Fruit fly (Drosophila melanogaster) whole organism: ENCODE data around the gene CG9673.

Source experiments
- CG8478 ChIP-seq: fragments of >200 bp; optimal IDR thresholded peaks from 2 replicates; lab custom pipeline; 2018; ENCODE audit warnings: inconsistent platforms
- Dll ChIP-seq: fragments of >200 bp; optimal IDR thresholded peaks from 2 replicates; lab custom pipeline; 2017
- EcR ChIP-seq, 2 experiments: fragments of >200 bp; optimal IDR thresholded peaks; 2 replicates each; lab custom pipeline; 2017; ENCODE audit warnings: missing biosample characterization in 2 of 2, missing genetic modification characterization in 2 of 2, missing genetic modification reagents in 2 of 2
- pan ChIP-seq: fragments of >200 bp; optimal IDR thresholded peaks from 2 replicates; lab custom pipeline; 2017
- psq ChIP-seq: fragments of >200 bp; optimal IDR thresholded peaks from 2 replicates; lab custom pipeline; 2017
- usp ChIP-seq: fragments of >200 bp; optimal IDR thresholded peaks from 2 replicates; lab custom pipeline; 2017; ENCODE audit warnings: missing biosample characterization, missing genetic modification characterization, mixed read lengths

The CG9673 gene

DNA sequence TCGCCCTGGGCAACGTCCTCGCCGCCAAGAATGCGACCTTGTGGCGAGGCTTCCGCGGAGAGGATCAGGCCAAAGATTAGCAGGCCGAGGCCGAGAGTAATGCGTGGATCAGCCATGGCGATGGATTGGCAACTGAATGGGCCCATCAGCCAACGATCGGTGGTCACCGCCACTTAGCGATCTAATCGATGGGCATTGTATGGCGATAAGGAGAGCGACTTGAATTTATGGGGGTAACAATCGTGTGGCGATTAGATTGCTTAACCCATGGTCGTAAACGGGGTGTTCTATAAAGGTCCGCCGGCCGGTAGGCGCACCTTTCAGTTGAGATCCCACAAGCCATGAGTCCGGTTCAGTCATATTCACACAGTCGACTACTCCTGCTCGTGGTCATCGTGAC lies at the start of gene CG9673, which contains the start of gene CG4653:
TSS of gene CG9673 (minus strand) at position 138 of the 400 bp plus-strand sequence.
TSS of gene CG4653 (plus strand) at position 335 of the 400 bp plus-strand sequence.
- TF ChIP-seq EcR (GFP tag; optimal IDR thresholded peaks at IDR 0.05; lab: Kevin White, UChicago) (no peak), CG8478 (lab: Kevin White, UChicago) (no peak), Dll (lab: Kevin White, UChicago) (no peak), psq (no peak), usp (GFP tag; lab: Kevin White, UChicago) (no peak), pan (lab: Kevin White, UChicago) (no peak)

DNA sequence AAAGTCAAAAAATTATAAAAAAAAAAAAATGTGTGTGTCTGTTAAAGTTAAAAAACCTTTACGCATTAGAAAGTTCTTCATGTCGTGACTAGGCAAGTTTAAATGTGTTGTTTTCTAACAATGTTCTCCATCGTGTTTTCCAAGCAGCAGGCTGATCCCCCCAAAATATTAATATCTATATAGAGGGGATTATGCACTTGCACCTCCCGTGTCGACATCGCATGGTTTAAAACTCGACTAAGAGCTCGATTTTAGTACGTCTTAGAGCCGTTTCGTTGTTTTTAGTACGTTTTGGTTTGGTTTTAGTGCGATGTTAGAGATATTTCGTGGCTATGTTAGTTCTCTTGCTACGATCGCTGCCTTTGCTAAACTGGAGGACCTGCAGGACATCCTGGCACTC lies 49.4 kb upstream of the CG9673 start:
- TF ChIP-seq Dll (lab: Kevin White, UChicago) (no peak), psq (no peak), pan (lab: Kevin White, UChicago) (no peak), EcR (GFP tag; optimal IDR thresholded peaks at IDR 0.05; lab: Kevin White, UChicago) (no peak), usp (GFP tag; lab: Kevin White, UChicago) (no peak), CG8478 (lab: Kevin White, UChicago) (no peak)

DNA sequence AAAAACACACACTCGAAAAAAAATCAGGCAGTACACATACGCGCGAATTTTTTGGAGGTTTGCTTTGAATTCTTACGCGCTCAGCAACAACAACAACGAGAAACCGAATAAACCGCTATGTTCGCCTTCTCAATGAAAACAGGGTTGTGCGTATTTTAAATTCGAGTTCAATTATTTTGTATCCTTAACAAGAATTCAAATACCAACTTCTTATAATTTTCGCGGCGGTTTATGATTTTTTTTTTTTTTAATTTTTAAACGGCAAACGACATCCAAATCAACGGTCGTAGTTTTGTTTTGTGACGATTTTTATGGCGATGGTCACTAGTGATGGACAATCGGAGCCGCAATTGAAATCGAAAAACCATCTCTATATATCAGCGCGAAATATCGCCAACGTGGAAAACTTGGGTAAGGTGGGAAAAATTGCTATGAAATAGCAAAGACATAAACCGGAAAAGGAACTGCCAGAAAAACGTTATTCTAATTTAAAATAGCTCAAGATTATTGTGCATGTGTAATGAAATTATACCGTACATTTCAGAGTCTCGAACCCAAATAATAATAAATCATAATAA lies 48.0 kb upstream of the CG9673 start, which contains the start of gene goe:
TSS of gene goe (minus strand) at position 332 of the 578 bp plus-strand sequence.
- no peak for TF ChIP-seq Dll (lab: Kevin White, UChicago)
- no peak for TF ChIP-seq usp (GFP tag; lab: Kevin White, UChicago)
- no peak for TF ChIP-seq pan (lab: Kevin White, UChicago)
- TF ChIP-seq EcR (GFP tag; optimal IDR thresholded peaks at IDR 0.05; lab: Kevin White, UChicago), result no peak
- TF ChIP-seq CG8478 (lab: Kevin White, UChicago), result no peak
- no peak for TF ChIP-seq psq

DNA sequence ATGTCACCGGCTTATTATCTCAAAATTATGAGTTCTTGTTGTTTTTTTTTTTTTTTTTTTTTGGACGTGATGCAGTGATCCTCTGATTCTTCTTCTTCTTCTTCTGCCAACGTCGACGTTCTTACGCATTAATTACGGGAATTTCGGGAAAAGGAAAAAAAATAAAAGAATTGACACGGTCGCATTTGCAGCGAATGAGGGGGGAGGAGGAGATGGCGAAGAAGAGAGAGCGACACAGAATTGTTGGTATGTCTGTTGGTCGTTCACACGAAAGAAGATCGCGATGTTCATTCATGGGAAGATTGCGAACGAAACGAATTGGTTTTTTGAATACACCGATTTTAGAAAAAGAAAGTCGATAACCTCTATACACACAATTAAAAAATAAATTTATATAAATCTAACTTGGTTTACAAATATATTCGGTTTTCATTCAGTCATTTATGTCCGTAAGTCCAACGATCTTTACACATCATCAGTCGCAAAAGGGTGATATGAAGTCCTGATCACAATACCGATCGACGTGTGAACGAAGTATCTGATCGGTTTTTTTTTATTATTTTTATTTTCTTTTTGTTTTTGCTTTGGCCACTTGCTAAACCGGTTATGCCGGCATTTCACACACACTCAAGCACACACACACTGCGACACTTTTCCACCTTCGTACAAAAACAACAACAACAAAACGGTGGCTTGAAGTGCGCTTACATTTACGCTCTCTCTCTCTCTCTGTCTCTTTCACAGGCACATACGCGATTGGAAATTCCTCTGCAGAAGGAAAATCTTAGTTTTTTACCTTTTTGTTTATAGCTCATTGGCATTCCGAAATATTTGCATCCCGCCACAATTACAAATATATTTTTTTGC lies 47.3 kb upstream of the CG9673 start:
- TF ChIP-seq Dll (lab: Kevin White, UChicago), result no peak
- no peak for TF ChIP-seq psq
- no peak for TF ChIP-seq EcR (GFP tag; optimal IDR thresholded peaks at IDR 0.05; lab: Kevin White, UChicago)
- TF ChIP-seq CG8478 (lab: Kevin White, UChicago), result no peak
- no peak for TF ChIP-seq pan (lab: Kevin White, UChicago)
- TF ChIP-seq usp (GFP tag; lab: Kevin White, UChicago), result no peak

DNA sequence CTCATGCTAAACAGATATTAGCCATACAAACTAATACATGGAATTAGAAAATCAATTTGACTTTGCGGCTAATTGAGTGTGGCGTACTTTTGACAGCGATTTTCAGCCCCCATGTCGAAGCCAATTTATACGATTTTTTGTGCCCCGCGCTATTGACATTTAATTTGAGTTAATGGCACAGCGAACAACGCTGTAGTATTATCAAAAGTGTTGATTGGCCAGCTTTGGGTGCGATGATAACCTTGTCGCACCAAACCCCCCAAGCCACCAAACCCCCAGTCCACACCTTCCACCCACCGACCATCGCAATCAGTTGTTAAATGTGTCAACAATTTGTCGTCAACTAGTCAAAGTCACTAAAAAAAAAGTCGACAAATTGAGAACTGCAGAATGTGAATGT lies 45.6 kb upstream of the CG9673 start:
- TF ChIP-seq psq, result no peak
- no peak for TF ChIP-seq usp (GFP tag; lab: Kevin White, UChicago)
- no peak for TF ChIP-seq pan (lab: Kevin White, UChicago)
- TF ChIP-seq Dll (lab: Kevin White, UChicago), result no peak

DNA sequence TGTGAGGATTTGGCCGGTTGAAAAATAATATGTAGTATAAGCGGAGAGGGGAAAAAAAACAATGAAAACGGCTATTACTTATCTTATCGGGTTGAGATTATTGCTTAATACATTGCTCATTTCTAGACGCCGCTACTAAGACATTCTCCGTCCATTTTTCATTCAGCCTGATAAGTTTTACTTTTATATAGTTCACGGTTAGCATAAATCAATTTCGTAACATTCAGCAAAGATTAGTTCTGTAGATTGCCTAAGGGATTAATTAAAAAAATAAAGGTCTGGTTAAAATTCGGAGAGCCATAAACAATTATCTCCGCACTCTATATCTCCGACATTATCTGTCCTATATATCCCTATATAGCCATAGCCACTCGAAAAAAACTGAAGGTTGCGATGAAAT lies 43.8 kb upstream of the CG9673 start:
- TF ChIP-seq pan (lab: Kevin White, UChicago), result no peak
- TF ChIP-seq Dll (lab: Kevin White, UChicago), result no peak
- no peak for TF ChIP-seq psq
- TF ChIP-seq CG8478 (lab: Kevin White, UChicago), result no peak
- TF ChIP-seq usp (GFP tag; lab: Kevin White, UChicago), result no peak
- no peak for TF ChIP-seq EcR (GFP tag; optimal IDR thresholded peaks at IDR 0.05; lab: Kevin White, UChicago)

DNA sequence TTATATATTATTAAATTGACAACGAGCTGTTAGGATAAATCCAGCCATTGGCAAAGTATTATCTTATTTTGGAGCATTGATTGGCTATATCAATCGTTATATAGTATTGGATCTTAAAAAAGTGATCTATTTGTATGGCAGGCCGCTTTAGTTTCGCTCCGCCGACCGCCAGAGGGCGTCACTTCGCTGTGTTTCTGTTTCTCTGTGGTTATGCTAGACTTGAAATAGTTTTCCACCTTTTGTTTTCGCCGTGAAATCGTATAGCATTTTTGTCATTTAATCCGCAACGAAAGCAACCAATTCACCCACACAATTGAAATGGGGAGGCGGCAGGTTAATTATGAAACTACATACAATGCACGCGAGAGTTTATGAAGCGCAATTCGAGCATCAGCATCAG lies 43.1 kb upstream of the CG9673 start:
- no peak for TF ChIP-seq usp (GFP tag; lab: Kevin White, UChicago)
- TF ChIP-seq psq, result no peak
- TF ChIP-seq CG8478 (lab: Kevin White, UChicago), result no peak

DNA sequence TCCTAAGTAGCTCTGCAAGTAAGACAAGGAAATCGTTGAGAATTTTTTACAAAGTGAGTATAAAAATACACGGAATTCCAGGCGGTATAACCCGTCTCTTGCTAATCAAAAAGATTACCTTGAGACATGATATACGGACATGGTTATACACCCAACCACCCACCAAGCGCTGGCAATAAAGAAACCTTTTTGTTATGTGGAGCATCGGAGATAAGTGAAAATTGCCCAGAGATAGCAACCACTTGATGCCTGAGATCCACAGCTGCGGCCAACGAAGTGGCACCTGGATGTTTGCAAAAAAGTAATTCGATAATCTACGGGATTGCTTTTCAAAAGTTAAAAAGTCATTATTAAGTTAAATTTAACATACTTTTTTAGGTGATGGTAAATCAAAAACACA lies 42.3 kb upstream of the CG9673 start:
- TF ChIP-seq psq, result no peak
- no peak for TF ChIP-seq usp (GFP tag; lab: Kevin White, UChicago)
- no peak for TF ChIP-seq EcR (GFP tag; optimal IDR thresholded peaks at IDR 0.05; lab: Kevin White, UChicago)
- TF ChIP-seq pan (lab: Kevin White, UChicago), result no peak

DNA sequence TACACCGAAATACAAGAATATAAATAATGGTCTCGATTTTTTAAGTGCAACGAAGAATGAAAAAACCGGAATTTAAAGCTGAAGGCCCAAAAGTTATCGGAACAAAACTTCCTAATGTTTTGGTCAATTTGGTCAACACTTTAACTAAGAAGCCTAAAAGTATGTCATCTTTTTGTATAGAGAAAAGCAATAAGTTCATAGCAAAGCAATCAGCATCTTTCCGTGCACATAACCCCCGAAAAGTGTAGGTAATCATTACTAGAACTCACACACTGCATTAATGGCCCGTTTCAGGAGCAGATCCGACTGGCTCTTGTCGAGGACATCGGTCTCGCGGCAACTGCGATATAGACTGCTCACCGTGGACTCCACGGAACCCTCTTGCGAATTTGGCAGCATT lies 40.7 kb upstream of the CG9673 start:
- TF ChIP-seq Dll (lab: Kevin White, UChicago) (no peak), EcR (GFP tag; optimal IDR thresholded peaks at IDR 0.05; lab: Kevin White, UChicago) (no peak), psq (no peak), pan (lab: Kevin White, UChicago) (no peak), CG8478 (lab: Kevin White, UChicago) (no peak), usp (GFP tag; lab: Kevin White, UChicago) (no peak)

DNA sequence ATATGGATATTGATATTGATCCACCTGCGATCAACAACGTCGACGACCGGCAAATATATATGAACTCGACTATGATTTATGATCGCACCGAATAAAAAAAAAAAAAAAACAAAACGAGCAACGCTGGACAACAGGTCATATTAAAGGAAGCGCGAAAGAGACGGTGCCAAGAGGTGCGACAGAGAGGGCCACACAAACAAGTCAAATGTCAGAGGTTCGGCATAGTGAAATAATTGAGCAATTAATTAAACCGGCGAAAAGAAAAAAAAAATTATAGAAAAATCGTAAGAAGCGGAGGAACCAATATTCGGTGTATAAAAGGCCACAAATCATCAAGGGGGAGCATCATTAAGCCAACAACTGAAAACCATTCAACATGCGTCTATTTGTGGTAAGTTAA lies 38.9 kb upstream of the CG9673 start, which contains the start of gene Twdlalpha:
TSS of gene Twdlalpha (plus strand) at position 301 of the 400 bp plus-strand sequence.
- TF ChIP-seq EcR (GFP tag; optimal IDR thresholded peaks at IDR 0.05; lab: Kevin White, UChicago), result no peak
- TF ChIP-seq usp (GFP tag; lab: Kevin White, UChicago), result no peak
- no peak for TF ChIP-seq Dll (lab: Kevin White, UChicago)
- no peak for TF ChIP-seq psq
- TF ChIP-seq CG8478 (lab: Kevin White, UChicago), result no peak
- no peak for TF ChIP-seq pan (lab: Kevin White, UChicago)

DNA sequence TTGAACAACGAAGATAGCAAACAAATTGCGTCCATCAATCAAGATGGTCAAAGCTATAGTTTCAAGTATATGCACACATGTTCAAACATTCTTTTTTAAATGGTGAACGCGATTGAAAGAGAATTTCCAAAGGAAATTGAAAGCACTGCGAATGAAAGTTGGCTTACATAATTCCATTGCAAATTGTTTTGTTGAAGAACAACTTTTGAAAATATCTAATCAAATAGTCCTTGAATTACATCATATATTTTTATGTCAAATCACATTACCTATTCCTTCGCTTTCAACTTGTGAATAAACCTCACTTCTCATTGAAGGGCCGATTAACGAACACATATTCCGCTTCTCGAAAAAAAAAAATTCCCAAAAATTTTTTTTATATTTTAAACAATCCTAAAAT lies 36.9 kb upstream of the CG9673 start, which contains the start of gene CG32568:
TSS of gene CG32568 (plus strand) at position 301 of the 400 bp plus-strand sequence.
- TF ChIP-seq psq, result no peak
- TF ChIP-seq pan (lab: Kevin White, UChicago), result no peak
- no peak for TF ChIP-seq EcR (GFP tag; optimal IDR thresholded peaks at IDR 0.05; lab: Kevin White, UChicago)
- no peak for TF ChIP-seq usp (GFP tag; lab: Kevin White, UChicago)
- no peak for TF ChIP-seq CG8478 (lab: Kevin White, UChicago)
- no peak for TF ChIP-seq Dll (lab: Kevin White, UChicago)
